Fruit fly (Drosophila melanogaster) whole organism, adult: Measurements from ENCODE around the gene CG14518.

ENCODE experiments used
- CG12768 ChIP-seq: fragments of 200-800 bp; sonication (Bioruptor generic); optimal IDR thresholded peaks from 2 replicates; lab custom pipeline; 2017; ENCODE audit warnings: missing biosample characterization, missing genetic modification characterization, mild to moderate bottlenecking, moderate library complexity, missing genetic modification reagents
- CG14711 ChIP-seq: fragments of 200-800 bp; sonication (Bioruptor generic); optimal IDR thresholded peaks from 2 replicates; lab custom pipeline; 2018; ENCODE audit warnings: missing biosample characterization, mild to moderate bottlenecking, missing genetic modification characterization, moderate library complexity
- CG1620 ChIP-seq: fragments of 200-800 bp; sonication (Bioruptor generic); optimal IDR thresholded peaks from 2 replicates; lab custom pipeline; 2016; ENCODE audit warnings: missing biosample characterization, missing genetic modification characterization
- CG33017 ChIP-seq: fragments of 200-800 bp; sonication (Bioruptor generic); optimal IDR thresholded peaks from 2 replicates; lab custom pipeline; 2018; ENCODE audit warnings: missing biosample characterization, mild to moderate bottlenecking, missing genetic modification characterization, moderate library complexity
- CG5204 ChIP-seq: fragments of 200-800 bp; sonication (Bioruptor generic); optimal IDR thresholded peaks from 2 replicates; lab custom pipeline; 2016; ENCODE audit warnings: missing biosample characterization, missing genetic modification characterization
- Crg-1 ChIP-seq: fragments of 200-800 bp; sonication (Bioruptor generic); optimal IDR thresholded peaks from 2 replicates; lab custom pipeline; 2016; ENCODE audit warnings: missing biosample characterization, missing genetic modification characterization
- Hr96 ChIP-seq: fragments of 200-800 bp; sonication (Bioruptor generic); optimal IDR thresholded peaks from 2 replicates; lab custom pipeline; 2016; ENCODE audit warnings: missing biosample characterization, missing genetic modification characterization
- Mnt ChIP-seq: fragments of 200-800 bp; sonication (Bioruptor generic); optimal IDR thresholded peaks from 2 replicates; lab custom pipeline; 2016; ENCODE audit warnings: missing biosample characterization, mild to moderate bottlenecking, missing genetic modification characterization
- cic ChIP-seq: fragments of 200-800 bp; sonication (Bioruptor generic); optimal IDR thresholded peaks from 2 replicates; lab custom pipeline; 2017; ENCODE audit warnings: missing biosample characterization, mild to moderate bottlenecking, missing genetic modification characterization, moderate library complexity
- kay ChIP-seq: fragments of 200-800 bp; sonication (Bioruptor generic); peaks from one replicate; lab custom pipeline; 2016; ENCODE audit warnings: missing biosample characterization, missing genetic modification characterization, borderline replicate concordance
- ovo ChIP-seq: fragments of 200-800 bp; sonication (Bioruptor generic); optimal IDR thresholded peaks from 2 replicates; lab custom pipeline; 2016; ENCODE audit warnings: missing biosample characterization, missing genetic modification characterization
- pad ChIP-seq: fragments of 200-800 bp; sonication (Bioruptor generic); optimal IDR thresholded peaks from 3 replicates; lab custom pipeline; 2017; ENCODE audit warnings: missing biosample characterization, missing genetic modification characterization, mild to moderate bottlenecking, moderate library complexity, missing genetic modification reagents
- tj ChIP-seq: fragments of 200-800 bp; sonication (Bioruptor generic); optimal IDR thresholded peaks from 3 replicates; lab custom pipeline; 2017; ENCODE audit warnings: missing biosample characterization, mild to moderate bottlenecking, missing genetic modification characterization, moderate library complexity
- toe ChIP-seq: fragments of 200-800 bp; sonication (Bioruptor generic); optimal IDR thresholded peaks from 2 replicates; lab custom pipeline; 2016; ENCODE audit warnings: missing biosample characterization, missing genetic modification characterization

DNA sequence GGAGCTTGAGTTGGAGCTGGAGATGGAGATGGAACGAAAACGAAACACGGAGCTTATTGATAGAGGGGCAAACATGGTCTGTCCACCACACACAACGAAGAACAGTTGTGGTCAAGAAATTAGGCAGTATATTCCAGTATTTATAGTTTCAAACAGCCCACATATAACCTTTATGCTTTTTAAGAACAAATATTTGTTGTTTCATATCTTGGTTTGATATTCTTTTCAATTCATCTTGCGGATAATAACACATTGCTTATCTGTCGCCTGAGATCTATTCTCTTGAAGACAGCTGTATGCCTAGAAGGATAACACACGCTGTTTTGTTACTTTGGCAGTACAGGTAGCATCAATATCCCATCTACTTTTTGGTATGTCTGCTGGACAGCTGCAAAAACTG lies 48.1 kb downstream of the CG14518 start:
- TF ChIP-seq CG33017 (tag; lab: Kevin White, UChicago) (no peak), Crg-1 (GFP tag; lab: Kevin White, UChicago) (no peak), toe (no peak), CG5204 (GFP tag; lab: Kevin White, UChicago) (no peak), CG1620 (GFP tag; lab: Kevin White, UChicago) (no peak), cic (GFP tag; lab: Kevin White, UChicago) (no peak), CG12768 (GFP tag; lab: Kevin White, UChicago) (no peak), Mnt (GFP tag; lab: Kevin White, UChicago) (no peak), Hr96 (GFP tag; lab: Kevin White, UChicago) (no peak), ovo (GFP tag; lab: Kevin White, UChicago) (no peak), tj (no peak), pad (GFP tag; lab: Kevin White, UChicago) (no peak), kay (GFP tag; lab: Kevin White, UChicago) (no peak), CG14711 (tag; lab: Kevin White, UChicago) (no peak)
